Worm (Caenorhabditis elegans): ENCODE data around the gene K10D11.5.

DNA sequence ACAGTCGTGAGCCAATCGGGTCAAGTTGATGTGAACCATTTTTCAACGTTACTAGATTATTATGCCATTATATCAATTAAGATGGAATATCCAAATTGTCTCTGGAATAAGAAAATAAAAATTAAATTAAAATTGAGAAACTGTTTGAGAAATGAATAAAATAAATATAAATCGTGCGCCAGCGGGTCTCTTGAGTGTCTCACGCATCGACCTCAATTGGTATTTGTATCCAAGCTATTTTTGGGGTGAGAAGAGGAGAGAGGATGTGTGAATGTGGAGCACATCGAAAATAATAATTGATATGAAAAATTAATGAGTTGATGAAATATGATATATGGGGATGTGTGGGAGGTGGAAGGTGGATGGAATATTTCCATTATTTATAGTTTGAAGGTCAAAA lies 47.2 kb upstream of the K10D11.5 start, which contains the start of gene F49E11.2:
- TF ChIP-seq blmp-1 (tag; optimal IDR thresholded peaks at IDR 0.05): no peak
- TF ChIP-seq pha-4 (tag; optimal IDR thresholded peaks at IDR 0.05): no peak
- TF ChIP-seq unc-62 (GFP tag; optimal IDR thresholded peaks at IDR 0.05): no peak
- no peak for TF ChIP-seq nhr-237 (tag; optimal IDR thresholded peaks at IDR 0.05)
- TF ChIP-seq nhr-12 (tag; optimal IDR thresholded peaks at IDR 0.05): no peak
- no peak for TF ChIP-seq ztf-11 (tag; optimal IDR thresholded peaks at IDR 0.05)
- TF ChIP-seq mab-5 (tag; optimal IDR thresholded peaks at IDR 0.05): no peak
- no peak for TF ChIP-seq elt-3 (tag; optimal IDR thresholded peaks at IDR 0.05)
- no peak for TF ChIP-seq sem-2 (GFP tag; optimal IDR thresholded peaks at IDR 0.05)
- TF ChIP-seq tbx-8 (GFP tag; optimal IDR thresholded peaks at IDR 0.05): no peak

Measured in whole organism, mixed stage, embryonic.